Worm (Caenorhabditis elegans) whole organism, young adult: ENCODE results near the gene C17H11.1.

Experiments
- B0035.1 ChIP-seq: sonication (generic microtip); optimal IDR thresholded peaks from 2 replicates; lab custom pipeline; 2016; ENCODE audit warnings: missing genetic modification characterization, mild to moderate bottlenecking, missing compliant biosample characterization, missing genotype, missing genetic modification reagents
- B0261.1 ChIP-seq: sonication (generic microtip); optimal IDR thresholded peaks from 2 replicates; lab custom pipeline; 2016; ENCODE audit warnings: mild to moderate bottlenecking, missing genetic modification characterization, moderate library complexity, missing compliant biosample characterization
- F10E7.11 ChIP-seq: sonication (generic microtip); optimal IDR thresholded peaks from 2 replicates; lab custom pipeline; 2017; ENCODE audit warnings: mild to moderate bottlenecking, missing genetic modification characterization, moderate library complexity, missing compliant biosample characterization
- F49E8.2 ChIP-seq: sonication (generic microtip); optimal IDR thresholded peaks from 3 replicates; lab custom pipeline; 2017; ENCODE audit warnings: missing genetic modification characterization, mild to moderate bottlenecking, missing compliant biosample characterization, antibody characterized with exemption, moderate library complexity; ENCODE audit not compliant: insufficient read depth
- F55B11.4 ChIP-seq: sonication (generic microtip); optimal IDR thresholded peaks from 2 replicates; lab custom pipeline; 2016; ENCODE audit warnings: missing compliant biosample characterization, missing genetic modification characterization, borderline replicate concordance; ENCODE audit not compliant: insufficient read depth
- Y56A3A.18 ChIP-seq: fragments of 200-800 bp; sonication (Bioruptor generic); IDR thresholded peaks from 2 replicates; pipeline ENCODE4 v1.3.6; 2022; ENCODE audit warnings: missing genetic modification reagents, missing genetic modification characterization, missing compliant biosample characterization
- Y67H2A.10 ChIP-seq: fragments of 200-800 bp; sonication (Bioruptor generic); conservative IDR thresholded peaks from 2 replicates; pipeline ENCODE4 v1.3.6; 2022; ENCODE audit warnings: missing genetic modification reagents, missing genetic modification characterization, missing compliant biosample characterization
- Y79H2A.3 ChIP-seq: fragments of 200-800 bp; sonication (Bioruptor generic); conservative IDR thresholded peaks from 2 replicates; pipeline ENCODE4 v1.3.6; 2022; ENCODE audit warnings: missing genetic modification reagents, missing genetic modification characterization, missing compliant biosample characterization
- Y95B8A.8 ChIP-seq: fragments of 200-800 bp; sonication (Bioruptor generic); IDR thresholded peaks from 2 replicates; pipeline ENCODE4 v1.3.6; 2022; ENCODE audit warnings: missing genetic modification reagents, missing genetic modification characterization, missing compliant biosample characterization
- ZK185.1 ChIP-seq: sonication (generic microtip); optimal IDR thresholded peaks from 2 replicates; lab custom pipeline; 2016; ENCODE audit warnings: mild to moderate bottlenecking, missing genetic modification characterization, missing compliant biosample characterization; ENCODE audit not compliant: poor library complexity, severe bottlenecking
- ama-1 ChIP-seq, 3 experiments: fragments of 150-350 bp in 1 of 3; sonication (generic microtip) in 2 of 3; optimal IDR thresholded peaks; 2 replicates each; lab custom pipeline; 2014 to 2018; ENCODE audit warnings: missing biosample characterization in 2 of 3, missing genetic modification characterization in 2 of 3, missing genetic modification reagents in 2 of 3
- aptf-3 ChIP-seq: fragments of 200-800 bp; sonication (Bioruptor generic); IDR thresholded peaks from 2 replicates; pipeline ENCODE4 v1.3.6; 2022; ENCODE audit warnings: missing genetic modification characterization, missing compliant biosample characterization
- athp-1 ChIP-seq: sonication (generic microtip); optimal IDR thresholded peaks from 2 replicates; lab custom pipeline; 2017; ENCODE audit warnings: mild to moderate bottlenecking, missing genetic modification characterization, missing compliant biosample characterization
- bed-2 ChIP-seq: fragments of 200-800 bp; sonication (Bioruptor generic); IDR thresholded peaks from 2 replicates; pipeline ENCODE4 v1.3.6; 2022; ENCODE audit warnings: missing genetic modification reagents, missing genetic modification characterization, missing compliant biosample characterization
- cebp-2 ChIP-seq: fragments of 200-800 bp; sonication (Bioruptor generic); IDR thresholded peaks from 2 replicates; pipeline ENCODE4 v1.3.6; 2022; ENCODE audit warnings: missing genetic modification characterization, missing compliant biosample characterization
- ceh-40 ChIP-seq: fragments of 200-800 bp; sonication (Bioruptor generic); IDR thresholded peaks from 2 replicates; pipeline ENCODE4 v1.3.6; 2022; ENCODE audit warnings: missing genetic modification characterization, missing compliant biosample characterization
- ceh-58 ChIP-seq: fragments of 200-800 bp; sonication (Bioruptor generic); IDR thresholded peaks from 2 replicates; pipeline ENCODE4 v1.3.6; 2022; ENCODE audit warnings: missing genetic modification characterization, missing compliant biosample characterization
- ceh-79 ChIP-seq: sonication (generic microtip); optimal IDR thresholded peaks from 2 replicates; lab custom pipeline; 2017; ENCODE audit warnings: mild to moderate bottlenecking, missing genetic modification characterization, missing compliant biosample characterization
- ceh-91 ChIP-seq: fragments of 200-800 bp; sonication (Bioruptor generic); IDR thresholded peaks from 2 replicates; pipeline ENCODE4 v1.3.6; 2022; ENCODE audit warnings: missing genetic modification reagents, missing genetic modification characterization, missing compliant biosample characterization
- die-1 ChIP-seq: sonication (generic microtip); optimal IDR thresholded peaks from 2 replicates; lab custom pipeline; 2016; ENCODE audit warnings: missing genotype, mild to moderate bottlenecking, missing genetic modification characterization, missing compliant biosample characterization
- dox-1 ChIP-seq: fragments of 200-800 bp; sonication (Bioruptor generic); IDR thresholded peaks from 2 replicates; pipeline ENCODE4 v1.3.6; 2022; ENCODE audit warnings: missing genetic modification reagents, missing genetic modification characterization, missing compliant biosample characterization
- egrh-3 ChIP-seq: fragments of 200-800 bp; sonication (Bioruptor generic); IDR thresholded peaks from 2 replicates; pipeline ENCODE4 v1.3.6; 2022; ENCODE audit warnings: missing genetic modification reagents, missing genetic modification characterization, missing compliant biosample characterization
- hlh-12 ChIP-seq: sonication (generic microtip); optimal IDR thresholded peaks from 2 replicates; lab custom pipeline; 2016; ENCODE audit warnings: missing genetic modification characterization, missing compliant biosample characterization
- hlh-26 ChIP-seq: fragments of 200-800 bp; sonication (Bioruptor generic); conservative IDR thresholded peaks from 2 replicates; pipeline ENCODE4 v1.3.6; 2022; ENCODE audit warnings: missing genetic modification reagents, missing genetic modification characterization, missing compliant biosample characterization
- hsf-1 ChIP-seq: fragments of 200-800 bp; sonication (Bioruptor generic); IDR thresholded peaks from 2 replicates; pipeline ENCODE4 v1.3.6; 2022; ENCODE audit warnings: missing genetic modification reagents, missing genetic modification characterization, missing compliant biosample characterization
- let-607 ChIP-seq, 2 experiments: fragments of 200-800 bp in 1 of 2; sonication (Bioruptor generic) in 1 of 2; sonication (generic microtip) in 1 of 2; optimal IDR thresholded peaks; 2 replicates each; lab custom pipeline; 2016 to 2018; ENCODE audit warnings: mild to moderate bottlenecking in 2 of 2, missing compliant biosample characterization in 2 of 2, missing genetic modification characterization in 2 of 2, moderate library complexity in 2 of 2, missing genotype in 1 of 2
- lin-54 ChIP-seq: fragments of 200-800 bp; sonication (Bioruptor generic); optimal IDR thresholded peaks from 2 replicates; lab custom pipeline; 2018; ENCODE audit warnings: mild to moderate bottlenecking, missing genetic modification characterization, missing compliant biosample characterization
- lir-1 ChIP-seq: fragments of 200-800 bp; sonication (Bioruptor generic); conservative IDR thresholded peaks from 2 replicates; pipeline ENCODE4 v1.3.6; 2022; ENCODE audit warnings: missing genetic modification reagents, missing genetic modification characterization, missing compliant biosample characterization
- lsy-27 ChIP-seq: sonication (generic microtip); optimal IDR thresholded peaks from 2 replicates; lab custom pipeline; 2017; ENCODE audit warnings: missing genetic modification characterization, mild to moderate bottlenecking, missing compliant biosample characterization, antibody characterized with exemption, missing genotype, borderline replicate concordance; ENCODE audit not compliant: insufficient read depth
- madf-10 ChIP-seq: sonication (generic microtip); optimal IDR thresholded peaks from 2 replicates; lab custom pipeline; 2016; ENCODE audit warnings: mild to moderate bottlenecking, missing genetic modification characterization, missing compliant biosample characterization
- madf-8 ChIP-seq: fragments of 200-800 bp; sonication (Bioruptor generic); conservative IDR thresholded peaks from 2 replicates; pipeline ENCODE4 v1.3.6; 2022; ENCODE audit warnings: missing genetic modification reagents, missing genetic modification characterization, missing compliant biosample characterization
- mes-4 ChIP-seq: sonication (generic microtip); optimal IDR thresholded peaks from 2 replicates; lab custom pipeline; 2016; ENCODE audit warnings: missing genotype, missing genetic modification characterization, missing compliant biosample characterization
- nhr-120 ChIP-seq: fragments of 200-800 bp; sonication (Bioruptor generic); IDR thresholded peaks from 2 replicates; pipeline ENCODE4 v1.3.6; 2022; ENCODE audit warnings: missing genetic modification characterization, missing compliant biosample characterization
- nhr-179 ChIP-seq: sonication (generic microtip); optimal IDR thresholded peaks from 2 replicates; lab custom pipeline; 2016; ENCODE audit warnings: mild to moderate bottlenecking, missing genetic modification characterization, missing compliant biosample characterization
- nhr-80 ChIP-seq: sonication (generic microtip); optimal IDR thresholded peaks from 2 replicates; lab custom pipeline; 2016; ENCODE audit warnings: missing genetic modification characterization, missing compliant biosample characterization
- pha-4 ChIP-seq: fragments of 150-350 bp; sonication (generic microtip); optimal IDR thresholded peaks from 2 replicates; lab custom pipeline; 2014; ENCODE audit warnings: missing biosample characterization, missing genetic modification reagents, missing genetic modification characterization
- rec-8 ChIP-seq, 2 experiments: sonication (generic microtip); optimal IDR thresholded peaks; 2 replicates each; lab custom pipeline; 2016; ENCODE audit warnings: mild to moderate bottlenecking in 2 of 2, missing genetic modification characterization in 2 of 2, missing genetic modification reagents in 2 of 2, missing genotype in 2 of 2, missing biosample characterization in 1 of 2, missing compliant biosample characterization in 1 of 2, moderate library complexity in 1 of 2
- repo-1 ChIP-seq: sonication (generic microtip); optimal IDR thresholded peaks from 2 replicates; lab custom pipeline; 2017; ENCODE audit warnings: mild to moderate bottlenecking, missing genetic modification characterization, missing compliant biosample characterization
- sdz-38 ChIP-seq: sonication (generic microtip); optimal IDR thresholded peaks from 2 replicates; lab custom pipeline; 2016; ENCODE audit warnings: missing genotype, missing genetic modification characterization, missing compliant biosample characterization
- snpc-3.4 ChIP-seq: sonication (generic microtip); optimal IDR thresholded peaks from 2 replicates; lab custom pipeline; 2017; ENCODE audit warnings: missing genetic modification characterization, mild to moderate bottlenecking, missing compliant biosample characterization, antibody characterized with exemption, moderate library complexity, missing genotype, missing genetic modification reagents
- snpc-4 ChIP-seq, 5 experiments: fragments of 150-350 bp in 1 of 5; sonication (generic microtip) in 4 of 5; optimal IDR thresholded peaks; 2 replicates each; lab custom pipeline; 2014 to 2018; ENCODE audit warnings: missing genetic modification characterization in 5 of 5, missing biosample characterization in 3 of 5, antibody characterized with exemption in 2 of 5, mild to moderate bottlenecking in 2 of 5, missing compliant biosample characterization in 2 of 5, missing genotype in 2 of 5, moderate library complexity in 2 of 5, missing genetic modification reagents in 1 of 5
- tlf-1 ChIP-seq: fragments of 200-800 bp; sonication (Bioruptor generic); optimal IDR thresholded peaks from 2 replicates; lab custom pipeline; 2018; ENCODE audit warnings: mild to moderate bottlenecking, missing genetic modification characterization, missing compliant biosample characterization
- unc-62 ChIP-seq: fragments of 150-350 bp; optimal IDR thresholded peaks from 2 replicates; lab custom pipeline; 2014; ENCODE audit warnings: missing biosample characterization, missing genetic modification reagents, missing genetic modification characterization
- xnd-1 ChIP-seq: sonication (generic microtip); optimal IDR thresholded peaks from 2 replicates; lab custom pipeline; 2016; ENCODE audit warnings: missing genotype, missing genetic modification reagents, missing genetic modification characterization, missing compliant biosample characterization
- ztf-18 ChIP-seq: sonication (generic microtip); optimal IDR thresholded peaks from 2 replicates; lab custom pipeline; 2016; ENCODE audit warnings: missing genotype, mild to moderate bottlenecking, missing genetic modification characterization, missing compliant biosample characterization
- ztf-22 ChIP-seq: fragments of 200-800 bp; sonication (Bioruptor generic); optimal IDR thresholded peaks from 2 replicates; lab custom pipeline; 2018; ENCODE audit warnings: mild to moderate bottlenecking, missing genetic modification characterization, moderate library complexity, missing compliant biosample characterization
- ztf-3 ChIP-seq: fragments of 200-800 bp; sonication (Bioruptor generic); optimal IDR thresholded peaks from 2 replicates; lab custom pipeline; 2018; ENCODE audit warnings: mild to moderate bottlenecking, missing genetic modification characterization, missing compliant biosample characterization

The C17H11.1 gene

DNA sequence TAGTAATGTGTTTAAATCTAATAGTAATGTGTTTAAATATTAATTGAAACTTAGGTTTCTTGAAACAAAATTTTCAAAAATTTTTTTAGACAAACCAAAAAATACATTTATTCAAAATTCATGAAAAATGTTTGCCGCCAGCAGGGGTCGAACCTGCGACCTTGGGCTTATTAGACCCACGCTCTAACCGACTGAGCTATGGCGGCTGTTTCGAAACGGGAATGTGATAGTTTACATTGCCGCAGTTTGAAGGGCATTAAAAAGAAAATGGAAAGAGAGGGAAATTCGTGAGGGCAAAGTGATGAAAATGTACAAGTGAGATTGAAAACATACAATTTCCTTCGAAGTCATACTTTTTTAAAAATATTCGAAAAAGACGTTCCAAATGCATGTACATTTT, 17.2 kb upstream of the C17H11.1 start (continued):
- 0 out of 2 replicates have a peak, but pooled peaks have one; percentile 6 for TF ChIP-seq lir-1
- TF ChIP-seq B0261.1 = peak; percentile 86
- TF ChIP-seq xnd-1 (tag; lab: Kevin White, UChicago) = no peak
- TF ChIP-seq snpc-4 (GFP tag; optimal IDR thresholded peaks at IDR 0.05; lab: Kevin White, UChicago) = peak; percentile 67
- peak in 2 of 4 experiments; percentile 35 to 44 for TF ChIP-seq snpc-4 (tag; optimal IDR thresholded peaks at IDR 0.05; lab: Kevin White, UChicago)
- no peak for TF ChIP-seq B0035.1 (tag; lab: Kevin White, UChicago)
- no peak for TF ChIP-seq ceh-58 (GFP tag; lab: Robert Waterston, UW)
- no peak for TF ChIP-seq ztf-18 (tag; lab: Kevin White, UChicago)
- no peak for TF ChIP-seq tlf-1
- no peak for TF ChIP-seq athp-1 (tag; lab: Kevin White, UChicago)
- TF ChIP-seq Y79H2A.3 (GFP tag; lab: Robert Waterston, UW) = no peak
- TF ChIP-seq lin-54 (GFP tag; lab: Kevin White, UChicago) = peak; percentile 23
- TF ChIP-seq let-607 (tag; optimal IDR thresholded peaks at IDR 0.05; lab: Kevin White, UChicago) = no peak
- no peak for TF ChIP-seq lsy-27 (tag; lab: Kevin White, UChicago)
- no peak for TF ChIP-seq nhr-179 (tag; lab: Kevin White, UChicago)
- TF ChIP-seq unc-62 (GFP tag; lab: Kevin White, UChicago) = no peak
- TF ChIP-seq rec-8 (tag; optimal IDR thresholded peaks at IDR 0.05; lab: Kevin White, UChicago) = peak in 1 of 2 experiments; percentile 2
- no peak for TF ChIP-seq hsf-1 (GFP tag; lab: Robert Waterston, UW)
- TF ChIP-seq dox-1 (GFP tag; lab: Robert Waterston, UW) = no peak
- peak; percentile 70 for TF ChIP-seq ZK185.1 (tag; lab: Kevin White, UChicago)
- TF ChIP-seq nhr-120 = no peak
- TF ChIP-seq madf-8 (GFP tag; lab: Robert Waterston, UW) = no peak
- peak; percentile 69 for TF ChIP-seq die-1 (tag; lab: Kevin White, UChicago)
- TF ChIP-seq F55B11.4 (tag; lab: Kevin White, UChicago) = no peak
- TF ChIP-seq pha-4 (tag; lab: Kevin White, UChicago) = no peak
- no peak for TF ChIP-seq ceh-40 (GFP tag; lab: Robert Waterston, UW)
- TF ChIP-seq ztf-22 (GFP tag; lab: Kevin White, UChicago) = no peak
- TF ChIP-seq Y67H2A.10 (GFP tag; lab: Robert Waterston, UW) = no peak
- no peak for TF ChIP-seq hlh-12
- TF ChIP-seq F10E7.11 (tag; lab: Kevin White, UChicago) = no peak
- TF ChIP-seq egrh-3 (GFP tag; lab: Robert Waterston, UW) = no peak
- no peak for TF ChIP-seq repo-1
- TF ChIP-seq Y95B8A.8 = no peak
- no peak for TF ChIP-seq aptf-3 (GFP tag; lab: Robert Waterston, UW)
- TF ChIP-seq nhr-80 = no peak
- peak; percentile 75; the same call in 1 of the 2 replicates for TF ChIP-seq Y56A3A.18 (GFP tag; lab: Robert Waterston, UW)
- no peak for TF ChIP-seq cebp-2 (GFP tag; lab: Robert Waterston, UW)
- no peak for TF ChIP-seq bed-2 (GFP tag; lab: Robert Waterston, UW)
- no peak for TF ChIP-seq sdz-38 (tag; lab: Kevin White, UChicago)
- no peak for TF ChIP-seq ama-1 (optimal IDR thresholded peaks at IDR 0.05; lab: Kevin White, UChicago)
- TF ChIP-seq ama-1 (GFP tag; optimal IDR thresholded peaks at IDR 0.05; lab: Kevin White, UChicago) = peak; percentile 38
- TF ChIP-seq madf-10 = no peak
- no peak for TF ChIP-seq ztf-3
- no peak for TF ChIP-seq F49E8.2
- TF ChIP-seq snpc-3.4 = peak; percentile 78
- no peak for TF ChIP-seq hlh-26 (GFP tag; lab: Robert Waterston, UW)
- no peak for TF ChIP-seq ceh-79
- no peak for TF ChIP-seq mes-4 (tag; lab: Kevin White, UChicago)
- no peak for TF ChIP-seq ceh-91 (GFP tag; lab: Robert Waterston, UW)
